Worm (Caenorhabditis elegans) whole organism, mixed stage, embryonic: ENCODE measurements around the gene F15B9.8.

Experiments
- lin-13 ChIP-seq: fragments of 150-350 bp; optimal IDR thresholded peaks from 2 replicates; lab custom pipeline; 2014; ENCODE audit warnings: missing biosample characterization, missing genetic modification characterization
- mab-5 ChIP-seq: fragments of 150-350 bp; optimal IDR thresholded peaks from 2 replicates; lab custom pipeline; 2014; ENCODE audit warnings: missing biosample characterization, missing genetic modification characterization
- mep-1 ChIP-seq: fragments of 150-350 bp; optimal IDR thresholded peaks from 2 replicates; lab custom pipeline; 2017; ENCODE audit warnings: missing biosample characterization, missing genetic modification reagents, missing genetic modification characterization, inconsistent platforms
- nhr-237 ChIP-seq: fragments of 150-350 bp; optimal IDR thresholded peaks from 2 replicates; lab custom pipeline; 2014; ENCODE audit warnings: missing biosample characterization, missing genetic modification characterization
- nhr-28 ChIP-seq: fragments of 150-350 bp; optimal IDR thresholded peaks from 2 replicates; lab custom pipeline; 2014; ENCODE audit warnings: missing biosample characterization, missing genetic modification characterization
- sem-2 ChIP-seq: fragments of 200-800 bp; sonication (Bioruptor generic); optimal IDR thresholded peaks from 2 replicates; lab custom pipeline; 2018; ENCODE audit warnings: mild to moderate bottlenecking, missing genetic modification characterization, missing compliant biosample characterization
- sptf-1 ChIP-seq: sonication (generic microtip); optimal IDR thresholded peaks from 2 replicates; lab custom pipeline; 2017; ENCODE audit warnings: mild to moderate bottlenecking, missing genetic modification characterization, moderate library complexity, missing compliant biosample characterization
- unc-39 ChIP-seq: fragments of 150-350 bp; optimal IDR thresholded peaks from 2 replicates; lab custom pipeline; 2014; ENCODE audit warnings: missing biosample characterization, missing genetic modification characterization
- unc-62 ChIP-seq: fragments of 150-350 bp; optimal IDR thresholded peaks from 2 replicates; lab custom pipeline; 2014; ENCODE audit warnings: missing biosample characterization, missing genetic modification reagents, missing genetic modification characterization
- ztf-11 ChIP-seq: fragments of 150-350 bp; optimal IDR thresholded peaks from 2 replicates; lab custom pipeline; 2014; ENCODE audit warnings: missing biosample characterization, missing genetic modification characterization

- TF ChIP-seq mab-5 (tag; lab: Kevin White, UChicago), result no peak
- no peak for TF ChIP-seq lin-13 (tag; lab: Kevin White, UChicago)
- TF ChIP-seq mep-1 (tag; lab: Kevin White, UChicago), result no peak
- no peak for TF ChIP-seq sem-2 (GFP tag; lab: Kevin White, UChicago)
- TF ChIP-seq nhr-237 (tag; lab: Kevin White, UChicago), result no peak
- TF ChIP-seq unc-62 (GFP tag; lab: Kevin White, UChicago), result no peak
- no peak for TF ChIP-seq unc-39 (tag; lab: Kevin White, UChicago)
- TF ChIP-seq nhr-28, result no peak
- no peak for TF ChIP-seq ztf-11 (tag; lab: Kevin White, UChicago)
- TF ChIP-seq sptf-1 (tag; lab: Kevin White, UChicago), result no peak
Measured at ce11 chrV:13034604-13035003, 46.2 kb downstream of the F15B9.8 start, which contains the start of gene W07G4.7.
